Worm (Caenorhabditis elegans): Measurements from ENCODE around the gene F26G1.2.

ce11 chrII:4806726-4807125 lies 43.8 kb downstream of the F26G1.2 start:
- TF ChIP-seq rnt-1 (tag; optimal IDR thresholded peaks at IDR 0.05) (no peak), dmd-4 (tag; optimal IDR thresholded peaks at IDR 0.05; ENCODE audit: borderline replicate concordance) (no peak), ttx-3 (tag; optimal IDR thresholded peaks at IDR 0.05) (no peak), nfya-1 (tag; optimal IDR thresholded peaks at IDR 0.05) (no peak), C38D4.7 (GFP tag; optimal IDR thresholded peaks at IDR 0.05) (no peak), hlh-15 (tag; optimal IDR thresholded peaks at IDR 0.05) (no peak), ama-1 (optimal IDR thresholded peaks at IDR 0.05) (no peak), ceh-9 (tag; optimal IDR thresholded peaks at IDR 0.05) (no peak)
